Worm (Caenorhabditis elegans) whole organism, L3 larva: ENCODE measurements around the gene pgl-2.

Source experiments
- R02D3.7 ChIP-seq: fragments of 150-350 bp; optimal IDR thresholded peaks from 2 replicates; lab custom pipeline; 2014; ENCODE audit warnings: missing biosample characterization, missing genetic modification characterization
- ceh-82 ChIP-seq: fragments of 150-350 bp; optimal IDR thresholded peaks from 2 replicates; lab custom pipeline; 2014; ENCODE audit warnings: missing biosample characterization, missing genetic modification characterization
- egl-27 ChIP-seq: sonication (generic microtip); optimal IDR thresholded peaks from 4 replicates; lab custom pipeline; 2017; ENCODE audit warnings: missing biosample characterization, missing genetic modification reagents, missing genetic modification characterization
- fkh-10 ChIP-seq: sonication (generic microtip); optimal IDR thresholded peaks from 2 replicates; lab custom pipeline; 2017; ENCODE audit warnings: missing biosample characterization, missing genetic modification reagents, missing genetic modification characterization
- nhr-237 ChIP-seq: fragments of 150-350 bp; optimal IDR thresholded peaks from 2 replicates; lab custom pipeline; 2014; ENCODE audit warnings: missing biosample characterization, missing genetic modification characterization
- pqm-1 ChIP-seq: fragments of 150-350 bp; optimal IDR thresholded peaks from 2 replicates; lab custom pipeline; 2017; ENCODE audit warnings: missing biosample characterization, missing genetic modification characterization, inconsistent platforms
- snpc-4 ChIP-seq: fragments of 150-350 bp; optimal IDR thresholded peaks from 2 replicates; lab custom pipeline; 2014; ENCODE audit warnings: missing biosample characterization, missing genetic modification characterization
- unc-39 ChIP-seq: sonication (generic microtip); optimal IDR thresholded peaks from 4 replicates; lab custom pipeline; 2017; ENCODE audit warnings: missing biosample characterization, missing genetic modification characterization
- unc-62 ChIP-seq: fragments of 150-350 bp; sonication (generic microtip); optimal IDR thresholded peaks from 4 replicates; lab custom pipeline; 2014; ENCODE audit warnings: missing biosample characterization, missing genetic modification reagents, missing genetic modification characterization
- zag-1 ChIP-seq: fragments of 150-350 bp; optimal IDR thresholded peaks from 2 replicates; lab custom pipeline; 2014; ENCODE audit warnings: missing biosample characterization, missing genetic modification characterization
- ztf-11 ChIP-seq: fragments of 150-350 bp; optimal IDR thresholded peaks from 2 replicates; lab custom pipeline; 2014; ENCODE audit warnings: missing biosample characterization, missing genetic modification characterization

ce11 chrIII:8652922-8653321 lies 22.3 kb downstream of the pgl-2 start:
- no peak for TF ChIP-seq nhr-237
- no peak for TF ChIP-seq pqm-1 (tag; lab: Kevin White, UChicago)
- no peak for TF ChIP-seq ceh-82
- no peak for TF ChIP-seq unc-39 (tag; lab: Kevin White, UChicago)
- no peak for TF ChIP-seq egl-27 (tag; lab: Kevin White, UChicago)
- TF ChIP-seq ztf-11 (tag; lab: Kevin White, UChicago): no peak
- no peak for TF ChIP-seq snpc-4 (tag; lab: Kevin White, UChicago)
- TF ChIP-seq zag-1 (tag; lab: Kevin White, UChicago): no peak
- TF ChIP-seq fkh-10: no peak
- no peak for TF ChIP-seq unc-62 (GFP tag; lab: Kevin White, UChicago)
- no peak for TF ChIP-seq R02D3.7
